Fruit fly (Drosophila melanogaster) whole organism, embryonic: ENCODE data around the gene aop.

Source experiments
- CG11398 ChIP-seq: fragments of 200-800 bp; sonication (Bioruptor generic); optimal IDR thresholded peaks from 2 replicates; lab custom pipeline; 2016; ENCODE audit warnings: missing biosample characterization, missing genetic modification characterization
- CG11504 ChIP-seq: fragments of 200-800 bp; sonication (Bioruptor generic); optimal IDR thresholded peaks from 3 replicates; lab custom pipeline; 2019; ENCODE audit warnings: missing biosample characterization, mild to moderate bottlenecking, missing genetic modification characterization, moderate library complexity
- CG1233 ChIP-seq: fragments of 200-800 bp; sonication (Bioruptor generic); optimal IDR thresholded peaks from 4 replicates; lab custom pipeline; 2018; ENCODE audit warnings: missing biosample characterization, mild to moderate bottlenecking, missing genetic modification characterization
- CG12391 ChIP-seq: fragments of 200-800 bp; sonication (Bioruptor generic); optimal IDR thresholded peaks from 3 replicates; lab custom pipeline; 2018; ENCODE audit warnings: missing biosample characterization, mild to moderate bottlenecking, missing genetic modification characterization, moderate library complexity
- CG13296 ChIP-seq: fragments of 200-800 bp; sonication (Bioruptor generic); optimal IDR thresholded peaks from 3 replicates; lab custom pipeline; 2018; ENCODE audit warnings: missing biosample characterization, mild to moderate bottlenecking, missing genetic modification characterization
- CG14441 ChIP-seq: fragments of 200-800 bp; sonication (Bioruptor generic); IDR thresholded peaks from 2 replicates; pipeline ENCODE4 v1.3.6; 2022; ENCODE audit warnings: missing biosample characterization, missing genetic modification characterization
- CG17612 ChIP-seq: fragments of 200-800 bp; sonication (Bioruptor generic); IDR thresholded peaks from 2 replicates; pipeline ENCODE4 v1.3.6; 2022; ENCODE audit warnings: missing biosample characterization, missing genetic modification characterization
- CG18262 ChIP-seq: fragments of 200-800 bp; optimal IDR thresholded peaks from 3 replicates; lab custom pipeline; 2019; ENCODE audit warnings: missing biosample characterization, mild to moderate bottlenecking, missing genetic modification characterization, moderate library complexity
- CG2129 ChIP-seq: fragments of 200-800 bp; sonication (Bioruptor generic); IDR thresholded peaks from 2 replicates; pipeline ENCODE4 v1.3.6; 2022; ENCODE audit warnings: missing biosample characterization, missing genetic modification characterization; ENCODE audit not compliant: partially characterized antibody
- CG31365 ChIP-seq: fragments of 200-800 bp; sonication (Bioruptor generic); optimal IDR thresholded peaks from 2 replicates; lab custom pipeline; 2018; ENCODE audit warnings: missing biosample characterization, mild to moderate bottlenecking, missing genetic modification characterization
- CG3163 ChIP-seq: fragments of 200-800 bp; sonication (Bioruptor generic); optimal IDR thresholded peaks from 3 replicates; lab custom pipeline; 2016; ENCODE audit warnings: missing biosample characterization, missing genetic modification characterization
- CG33213 ChIP-seq: fragments of 200-800 bp; sonication (Bioruptor generic); optimal IDR thresholded peaks from 3 replicates; lab custom pipeline; 2016; ENCODE audit warnings: missing biosample characterization, missing genetic modification characterization
- CG3407 ChIP-seq: fragments of 200-800 bp; sonication (Bioruptor generic); optimal IDR thresholded peaks from 2 replicates; lab custom pipeline; 2018; ENCODE audit warnings: missing biosample characterization, mild to moderate bottlenecking, missing genetic modification characterization
- CG34376 ChIP-seq: fragments of 200-800 bp; sonication (Bioruptor generic); optimal IDR thresholded peaks from 2 replicates; lab custom pipeline; 2018; ENCODE audit warnings: missing biosample characterization, mild to moderate bottlenecking, missing genetic modification characterization
- CG43689 ChIP-seq: fragments of 200-800 bp; sonication (Bioruptor generic); IDR thresholded peaks from 2 replicates; pipeline ENCODE4 v1.3.6; 2022; ENCODE audit warnings: missing biosample characterization, missing genetic modification characterization
- CG6765 ChIP-seq: fragments of 200-800 bp; sonication (Bioruptor generic); optimal IDR thresholded peaks from 3 replicates; lab custom pipeline; 2017; ENCODE audit warnings: missing biosample characterization, mild to moderate bottlenecking, missing genetic modification characterization
- CG7271 ChIP-seq: fragments of 200-800 bp; sonication (Bioruptor generic); optimal IDR thresholded peaks from 2 replicates; lab custom pipeline; 2018; ENCODE audit warnings: missing biosample characterization, mild to moderate bottlenecking, missing genetic modification characterization, moderate library complexity
- CkIIα-i1 ChIP-seq: fragments of 200-800 bp; sonication (Bioruptor generic); IDR thresholded peaks from 2 replicates; pipeline ENCODE4 v1.3.6; 2022; ENCODE audit warnings: missing biosample characterization, missing genetic modification characterization
- CrebB ChIP-seq: fragments of 200-800 bp; sonication (Bioruptor generic); optimal IDR thresholded peaks from 3 replicates; lab custom pipeline; 2018; ENCODE audit warnings: missing biosample characterization, mild to moderate bottlenecking, missing genetic modification characterization
- Dfd ChIP-seq, 2 experiments: fragments of >200 bp; optimal IDR thresholded peaks; 2 replicates each; lab custom pipeline; 2017; ENCODE audit warnings: missing biosample characterization in 2 of 2, missing genetic modification characterization in 2 of 2
- Dll ChIP-seq: fragments of 200-800 bp; sonication (Bioruptor generic); IDR thresholded peaks from 4 replicates; pipeline ENCODE4 v1.3.6; 2022; ENCODE audit warnings: missing biosample characterization, missing genetic modification characterization; ENCODE audit not compliant: partially characterized antibody
- Dref ChIP-seq: fragments of 200-800 bp; sonication (Bioruptor generic); IDR thresholded peaks from 2 replicates; pipeline ENCODE4 v1.3.6; 2022; ENCODE audit warnings: missing biosample characterization, missing genetic modification characterization
- Ets65A ChIP-seq: fragments of 200-800 bp; sonication (Bioruptor generic); peaks from one replicate; lab custom pipeline; 2016; ENCODE audit warnings: missing biosample characterization, missing genetic modification characterization
- Hmr ChIP-seq: fragments of 200-800 bp; sonication (Bioruptor generic); optimal IDR thresholded peaks from 3 replicates; lab custom pipeline; 2017; ENCODE audit warnings: mild to moderate bottlenecking, missing biosample characterization, missing genetic modification reagents, missing genetic modification characterization
- Meics ChIP-seq: fragments of 200-800 bp; sonication (Bioruptor generic); optimal IDR thresholded peaks from 2 replicates; lab custom pipeline; 2017; ENCODE audit warnings: missing biosample characterization, mild to moderate bottlenecking, missing genetic modification characterization
- NC2α ChIP-seq: fragments of 200-800 bp; sonication (Bioruptor generic); optimal IDR thresholded peaks from 2 replicates; lab custom pipeline; 2016; ENCODE audit warnings: missing biosample characterization, missing genetic modification characterization
- Nf-YB ChIP-seq: fragments of 200-800 bp; sonication (Bioruptor generic); optimal IDR thresholded peaks from 3 replicates; lab custom pipeline; 2019; ENCODE audit warnings: missing biosample characterization, mild to moderate bottlenecking, missing genetic modification characterization, moderate library complexity
- Optix ChIP-seq: fragments of 200-800 bp; sonication (Bioruptor generic); IDR thresholded peaks from 3 replicates; pipeline ENCODE4 v1.3.6; 2022; ENCODE audit warnings: missing biosample characterization, missing genetic modification characterization
- Sin3A ChIP-seq: fragments of >200 bp; optimal IDR thresholded peaks from 2 replicates; lab custom pipeline; 2018
- Six4 ChIP-seq: fragments of 200-800 bp; sonication (Bioruptor generic); optimal IDR thresholded peaks from 2 replicates; lab custom pipeline; 2016; ENCODE audit warnings: missing biosample characterization, missing genetic modification characterization
- Sox100B ChIP-seq: fragments of 200-800 bp; sonication (Bioruptor generic); optimal IDR thresholded peaks from 3 replicates; lab custom pipeline; 2018; ENCODE audit warnings: missing biosample characterization, mild to moderate bottlenecking, missing genetic modification characterization
- Sox102F ChIP-seq: fragments of 200-800 bp; sonication (Bioruptor generic); optimal IDR thresholded peaks from 2 replicates; lab custom pipeline; 2018; ENCODE audit warnings: missing biosample characterization, mild to moderate bottlenecking, missing genetic modification characterization, moderate library complexity
- Taf1 ChIP-seq: fragments of 200-800 bp; sonication (Bioruptor generic); IDR thresholded peaks from 2 replicates; pipeline ENCODE4 v1.3.6; 2022; ENCODE audit warnings: missing biosample characterization, missing genetic modification characterization
- Usf ChIP-seq: fragments of 200-800 bp; sonication (Bioruptor generic); optimal IDR thresholded peaks from 2 replicates; lab custom pipeline; 2017; ENCODE audit warnings: missing genotype, missing biosample characterization, missing genetic modification characterization
- dan ChIP-seq: fragments of 200-800 bp; sonication (Bioruptor generic); IDR thresholded peaks from 2 replicates; pipeline ENCODE4 v1.3.6; 2022; ENCODE audit warnings: missing biosample characterization, missing genetic modification characterization
- dmrt99B ChIP-seq: fragments of 200-800 bp; sonication (Bioruptor generic); optimal IDR thresholded peaks from 2 replicates; lab custom pipeline; 2018; ENCODE audit warnings: missing biosample characterization, mild to moderate bottlenecking, missing genetic modification characterization, moderate library complexity
- en ChIP-seq: fragments of 200-800 bp; sonication (Bioruptor generic); optimal IDR thresholded peaks from 2 replicates; lab custom pipeline; 2016; ENCODE audit warnings: missing biosample characterization, missing genetic modification characterization
- hbn ChIP-seq: fragments of 200-800 bp; sonication (Bioruptor generic); IDR thresholded peaks from 2 replicates; pipeline ENCODE4 v1.3.6; 2022; ENCODE audit warnings: missing biosample characterization, missing genetic modification characterization; ENCODE audit not compliant: partially characterized antibody
- jigr1 ChIP-seq: fragments of 200-800 bp; sonication (Bioruptor generic); IDR thresholded peaks from 3 replicates; pipeline ENCODE4 v1.3.6; 2022; ENCODE audit warnings: missing biosample characterization, missing genetic modification characterization
- kay ChIP-seq: fragments of 200-800 bp; sonication (Bioruptor generic); optimal IDR thresholded peaks from 2 replicates; lab custom pipeline; 2016; ENCODE audit warnings: missing biosample characterization, missing genetic modification characterization
- lmd ChIP-seq: fragments of 200-800 bp; sonication (Bioruptor generic); IDR thresholded peaks from 2 replicates; pipeline ENCODE4 v1.3.6; 2022; ENCODE audit warnings: missing biosample characterization, missing genetic modification characterization
- lola ChIP-seq, 3 experiments: fragments of >200 bp in 2 of 3; fragments of 200-800 bp in 1 of 3; sonication (Bioruptor generic) in 1 of 3; optimal IDR thresholded peaks; 2 replicates each; lab custom pipeline; 2017 to 2019; ENCODE audit warnings: missing biosample characterization in 3 of 3, missing genetic modification characterization in 3 of 3, mild to moderate bottlenecking in 1 of 3, moderate library complexity in 1 of 3
- oc ChIP-seq: fragments of 200-800 bp; sonication (Bioruptor generic); optimal IDR thresholded peaks from 2 replicates; lab custom pipeline; 2018; ENCODE audit warnings: missing biosample characterization, mild to moderate bottlenecking, missing genetic modification characterization, moderate library complexity
- psq ChIP-seq: fragments of 200-800 bp; sonication (Bioruptor generic); optimal IDR thresholded peaks from 2 replicates; lab custom pipeline; 2017; ENCODE audit warnings: missing biosample characterization, missing genetic modification characterization
- run ChIP-seq: fragments of 200-800 bp; sonication (Bioruptor generic); optimal IDR thresholded peaks from 3 replicates; lab custom pipeline; 2018; ENCODE audit warnings: missing biosample characterization, mild to moderate bottlenecking, missing genetic modification characterization
- sens ChIP-seq: fragments of 200-800 bp; sonication (Bioruptor generic); peaks from one replicate; lab custom pipeline; 2016; ENCODE audit warnings: missing biosample characterization, missing genetic modification characterization
- seq ChIP-seq: fragments of 200-800 bp; sonication (Bioruptor generic); IDR thresholded peaks from 2 replicates; pipeline ENCODE4 v1.3.6; 2022; ENCODE audit warnings: missing biosample characterization, missing genetic modification characterization
- ttk ChIP-seq: fragments of 200-800 bp; sonication (Bioruptor generic); IDR thresholded peaks from 2 replicates; pipeline ENCODE4 v2.1.2; 2022; ENCODE audit warnings: missing biosample characterization, missing genetic modification characterization
- tx ChIP-seq: fragments of 200-800 bp; sonication (Bioruptor generic); optimal IDR thresholded peaks from 2 replicates; lab custom pipeline; 2016; ENCODE audit warnings: missing biosample characterization, missing genetic modification characterization

Gene aop

dm6 chr2L:2202018-2202852, 23.7 kb upstream of the aop start (continued):
- TF ChIP-seq CG1233 (GFP tag; lab: Kevin White, UChicago) (peak; percentile 98), CG3407 (GFP tag; lab: Kevin White, UChicago) (peak; percentile 99), CG14441 (GFP tag; lab: Robert Waterston, UW) (peak; percentile 98), Sox100B (GFP tag; lab: Kevin White, UChicago) (peak; percentile 99), tx (GFP tag; lab: Kevin White, UChicago) (peak; percentile 97), en (GFP tag; lab: Kevin White, UChicago) (peak; percentile 97), CG11398 (GFP tag; lab: Kevin White, UChicago) (peak; percentile 96), sens (GFP tag; lab: Kevin White, UChicago) (peak; percentile 100), jigr1 (GFP tag; lab: Robert Waterston, UW) (peak; percentile 97), dmrt99B (tag; lab: Kevin White, UChicago) (peak; percentile 99), Nf-YB (peak; percentile 90), Sin3A (lab: Kevin White, UChicago) (no peak), psq (GFP tag; lab: Kevin White, UChicago) (peak; percentile 95), CG31365 (tag; lab: Kevin White, UChicago) (peak; percentile 91), CG2129 (GFP tag; lab: Robert Waterston, UW) (0 out of 2 replicates have a peak, but pooled peaks have one; percentile 33), CG33213 (peak; percentile 98), dan (peak; percentile 99), Hmr (GFP tag; lab: Kevin White, UChicago) (peak; percentile 83), oc (peak; percentile 100), NC2α (GFP tag; lab: Kevin White, UChicago) (peak; percentile 98), run (tag; lab: Kevin White, UChicago) (peak; percentile 98), Ets65A (GFP tag; lab: Kevin White, UChicago) (peak; percentile 99), Usf (GFP tag; lab: Kevin White, UChicago) (peak; percentile 93), CkIIα-i1 (GFP tag; lab: Robert Waterston, UW) (peak; percentile 74; the same call in 1 of the 2 replicates), CG11504 (tag; lab: Kevin White, UChicago) (peak; percentile 98), hbn (peak; percentile 30), Dll (GFP tag; lab: Robert Waterston, UW) (peak; percentile 68; the same call in 3 of the 4 replicates), CG6765 (GFP tag; lab: Kevin White, UChicago) (no peak), CG17612 (peak; percentile 95), lola (GFP tag; optimal IDR thresholded peaks at IDR 0.05; lab: Kevin White, UChicago) (peak in 1 of 3 experiments; percentile 100), CG43689 (GFP tag; lab: Robert Waterston, UW) (peak; percentile 93), CG34376 (GFP tag; lab: Kevin White, UChicago) (no peak), CG13296 (GFP tag; lab: Kevin White, UChicago) (peak; percentile 82), CG12391 (tag; lab: Kevin White, UChicago) (peak; percentile 100), lmd (GFP tag; lab: Robert Waterston, UW) (peak; percentile 98), Meics (GFP tag; lab: Kevin White, UChicago) (peak; percentile 86), kay (GFP tag; lab: Kevin White, UChicago) (peak; percentile 98), Optix (GFP tag; lab: Robert Waterston, UW) (peak; percentile 97), ttk (GFP tag; lab: Robert Waterston, UW) (peak; percentile 99), CrebB (tag; lab: Kevin White, UChicago) (peak; percentile 98), CG3163 (GFP tag; lab: Kevin White, UChicago) (peak; percentile 89), Sox102F (peak; percentile 100), CG18262 (peak; percentile 100), Dref (no peak), seq (peak; percentile 98), Dfd (GFP tag; optimal IDR thresholded peaks at IDR 0.05; lab: Kevin White, UChicago) (no peak), Taf1 (peak; percentile 80), CG7271 (peak; percentile 99), Six4 (peak; percentile 99)
